Fruit fly (Drosophila melanogaster) Kc167 (cell line): ENCODE results near the gene CG17190.

Source experiments
- Myc ChIP-seq: fragments of >200 bp; optimal IDR thresholded peaks from 2 replicates; lab custom pipeline; 2017; ENCODE audit warnings: missing external identifiers
- Sin3A ChIP-seq: fragments of >200 bp; optimal IDR thresholded peaks from 2 replicates; lab custom pipeline; 2018; ENCODE audit warnings: missing external identifiers
- h ChIP-seq: fragments of >200 bp; optimal IDR thresholded peaks from 3 replicates; lab custom pipeline; 2018; ENCODE audit warnings: missing external identifiers
- insv ChIP-seq: fragments of >200 bp; optimal IDR thresholded peaks from 3 replicates; lab custom pipeline; 2018; ENCODE audit warnings: missing external identifiers
- psq ChIP-seq: fragments of >200 bp; optimal IDR thresholded peaks from 2 replicates; lab custom pipeline; 2017; ENCODE audit warnings: missing external identifiers
- ttk ChIP-seq: sonication (Bioruptor generic); optimal IDR thresholded peaks from 2 replicates; lab custom pipeline; 2017; ENCODE audit warnings: missing external identifiers

Gene CG17190

DNA sequence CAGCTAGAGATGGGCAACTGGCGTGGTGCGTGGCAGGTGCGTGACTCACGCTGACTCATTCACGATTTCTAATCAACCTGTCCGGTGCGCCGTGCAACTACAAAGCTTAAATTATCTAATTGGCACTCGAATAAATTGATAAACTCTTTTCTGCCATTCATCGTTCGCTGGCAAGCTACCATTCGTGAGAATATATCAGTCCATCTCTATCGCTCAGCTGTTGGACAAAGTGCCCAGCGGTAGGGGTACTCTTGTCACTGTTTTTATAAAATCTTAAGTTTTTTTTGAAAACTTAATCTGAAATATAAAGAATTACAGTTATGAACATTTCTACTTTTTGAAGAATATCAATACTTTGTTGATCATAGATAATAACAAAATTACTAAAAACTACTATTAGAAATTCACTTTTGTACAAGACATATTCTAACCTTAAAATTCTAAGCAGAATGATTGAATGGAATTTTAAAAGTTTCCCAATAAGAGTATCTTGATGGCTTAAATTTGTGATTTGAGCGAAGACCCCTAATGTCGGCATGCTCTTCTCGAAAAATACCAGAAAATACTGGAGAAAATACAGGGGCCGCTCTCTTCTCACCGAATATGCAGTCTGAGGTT, 8.0 kb upstream of the CG17190 start, which contains the start of the genes PIG-L and psidin:
PIG-L (minus strand) TSS at position 187 of the 618 bp plus-strand sequence.
psidin (plus strand) TSS at position 553 of the 618 bp plus-strand sequence.
- TF ChIP-seq ttk (no peak), h (lab: Kevin White, UChicago) (no peak), psq (lab: Kevin White, UChicago) (no peak), insv (lab: Kevin White, UChicago) (no peak), Myc (lab: Kevin White, UChicago) (no peak), Sin3A (lab: Kevin White, UChicago) (no peak)

DNA sequence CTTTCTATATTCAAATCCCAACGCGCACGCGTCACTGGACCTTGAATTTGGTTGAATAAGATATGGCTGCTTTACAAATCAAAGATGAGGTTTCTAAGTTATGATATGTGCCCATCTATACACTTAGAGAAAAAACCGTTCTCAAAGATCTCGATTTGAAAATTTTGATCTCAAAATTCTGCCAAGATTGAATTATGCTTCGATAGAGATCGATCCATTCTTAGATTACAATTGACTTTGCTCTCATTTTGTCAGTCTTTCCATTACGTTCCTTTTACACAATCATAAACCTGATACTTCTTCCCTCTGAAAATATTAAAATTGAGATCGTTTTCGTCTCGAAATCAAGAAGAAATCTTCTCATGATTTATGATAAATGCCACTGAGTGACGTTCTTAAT, 616 bp downstream of the CG17190 start:
- TF ChIP-seq ttk (no peak), Sin3A (lab: Kevin White, UChicago) (no peak), psq (lab: Kevin White, UChicago) (no peak), Myc (lab: Kevin White, UChicago) (no peak), h (lab: Kevin White, UChicago) (no peak), insv (lab: Kevin White, UChicago) (no peak)

- TF ChIP-seq insv (lab: Kevin White, UChicago) = no peak
Measured at dm6 chr3R:20010942-20011341, 2.4 kb downstream of the CG17190 start.

DNA sequence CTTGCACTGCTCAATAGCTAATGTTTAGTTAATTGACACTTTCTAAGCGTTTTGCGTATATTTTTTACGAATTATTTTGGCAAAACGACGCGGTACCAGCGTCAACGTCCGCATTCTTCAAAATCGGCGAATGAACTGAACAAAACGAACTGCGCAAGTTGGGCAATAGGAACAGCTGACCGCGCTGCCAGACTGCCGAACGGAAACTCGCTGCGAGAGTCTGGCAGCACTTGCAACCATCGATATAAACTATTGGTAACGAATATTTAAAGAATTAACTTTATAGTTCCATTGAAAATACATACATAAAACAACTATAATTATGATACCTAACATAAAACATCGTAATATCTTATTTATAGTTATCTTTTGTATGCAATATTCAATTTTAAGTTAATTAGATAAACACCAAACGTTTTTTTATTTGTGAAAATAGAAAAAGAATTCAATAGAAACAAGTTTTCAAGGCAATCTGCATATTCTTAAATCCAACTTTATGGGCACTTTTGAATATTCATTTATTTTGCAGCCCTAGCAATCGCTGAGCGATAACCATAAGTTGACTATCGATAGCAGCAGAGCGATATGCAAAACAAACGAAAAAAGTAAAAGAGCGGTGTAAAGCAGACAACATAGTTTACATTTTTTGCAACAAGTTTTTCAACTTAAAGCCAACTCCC, 4.8 kb downstream of the CG17190 start, which contains the start of the genes Hs6st and MED25:
Hs6st (minus strand) TSS at position 141 of the 680 bp plus-strand sequence.
MED25 (plus strand) TSS at position 576 of the 680 bp plus-strand sequence.
- TF ChIP-seq Myc (lab: Kevin White, UChicago) (no peak), Sin3A (lab: Kevin White, UChicago) (no peak), psq (lab: Kevin White, UChicago) (peak; percentile 91), insv (lab: Kevin White, UChicago) (no peak), ttk (no peak), h (lab: Kevin White, UChicago) (no peak)

DNA sequence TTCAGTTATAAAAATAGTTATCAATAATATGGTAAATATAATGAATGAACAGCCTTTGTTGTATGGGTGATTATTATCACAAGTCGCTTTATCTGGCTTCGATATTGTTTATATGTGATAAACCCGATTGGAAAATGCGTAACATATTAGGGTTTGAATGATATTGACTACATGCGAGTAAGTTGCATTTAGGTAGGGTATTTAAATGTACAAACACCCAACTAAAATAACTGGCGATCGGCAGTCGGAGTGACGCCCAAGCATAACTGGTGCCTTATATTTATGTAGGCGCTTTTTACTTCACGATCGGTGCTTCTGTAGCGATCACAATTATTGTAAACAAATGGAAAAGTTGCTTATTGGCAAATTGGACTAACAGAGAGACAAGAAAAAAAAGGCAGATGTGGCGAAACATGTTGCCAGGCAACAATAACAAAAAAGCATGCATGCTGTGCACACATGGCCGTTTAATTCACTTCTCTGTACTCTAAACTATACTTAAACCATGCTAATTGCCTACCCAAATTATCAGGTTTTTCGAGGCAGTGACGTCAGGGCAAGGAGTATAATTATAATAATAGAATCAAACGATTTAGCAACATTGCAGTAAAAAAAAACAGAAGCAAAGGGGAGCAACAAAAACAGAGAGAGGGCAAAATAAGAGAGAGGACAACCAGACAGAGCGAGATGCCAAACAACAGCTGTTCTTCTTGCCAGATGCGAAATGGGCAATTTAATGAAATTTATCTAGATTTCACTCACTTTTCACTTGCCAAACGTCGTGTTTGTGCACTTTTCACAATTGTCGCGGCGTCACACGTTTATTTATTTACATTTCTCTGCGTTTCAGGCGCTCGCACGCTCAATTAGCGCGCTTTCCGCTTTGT, 5.7 kb downstream of the CG17190 start:
- no peak for TF ChIP-seq Sin3A (lab: Kevin White, UChicago)
- no peak for TF ChIP-seq psq (lab: Kevin White, UChicago)
- no peak for TF ChIP-seq ttk
- no peak for TF ChIP-seq Myc (lab: Kevin White, UChicago)
- no peak for TF ChIP-seq h (lab: Kevin White, UChicago)
- no peak for TF ChIP-seq insv (lab: Kevin White, UChicago)

dm6 chr3R:20006617-20007016, 6.7 kb downstream of the CG17190 start:
- TF ChIP-seq h (lab: Kevin White, UChicago) (no peak), Myc (lab: Kevin White, UChicago) (no peak), ttk (no peak), Sin3A (lab: Kevin White, UChicago) (no peak), insv (lab: Kevin White, UChicago) (no peak)

dm6 chr3R:20004697-20005096, 8.6 kb downstream of the CG17190 start:
- TF ChIP-seq Sin3A (lab: Kevin White, UChicago) (no peak), psq (lab: Kevin White, UChicago) (no peak), ttk (no peak), Myc (lab: Kevin White, UChicago) (no peak), h (lab: Kevin White, UChicago) (no peak), insv (lab: Kevin White, UChicago) (no peak)

DNA sequence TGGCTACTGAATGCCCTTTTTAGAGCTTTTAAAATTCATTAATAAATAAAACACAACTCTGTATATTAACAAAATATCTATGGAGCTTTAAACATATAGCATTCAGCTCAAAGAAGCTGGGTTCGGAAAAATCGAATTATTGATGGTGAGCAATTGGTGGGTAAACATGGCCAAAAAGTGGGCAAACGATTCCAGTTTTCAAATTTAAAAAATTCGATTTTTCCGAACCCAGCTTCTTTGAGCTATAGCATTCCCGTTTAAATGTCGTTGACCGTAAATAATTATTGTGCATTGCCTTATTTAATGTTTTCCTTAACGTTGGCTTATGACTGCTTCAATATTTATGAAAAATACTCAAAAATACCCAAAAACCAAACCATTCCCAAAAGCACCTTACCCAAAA, 11.7 kb downstream of the CG17190 start:
- TF ChIP-seq Sin3A (lab: Kevin White, UChicago) (no peak), Myc (lab: Kevin White, UChicago) (no peak), insv (lab: Kevin White, UChicago) (no peak), h (lab: Kevin White, UChicago) (no peak), ttk (no peak), psq (lab: Kevin White, UChicago) (no peak)

- TF ChIP-seq Myc (lab: Kevin White, UChicago) = no peak
- no peak for TF ChIP-seq ttk
- TF ChIP-seq psq (lab: Kevin White, UChicago) = no peak
- no peak for TF ChIP-seq insv (lab: Kevin White, UChicago)
- TF ChIP-seq h (lab: Kevin White, UChicago) = no peak
- no peak for TF ChIP-seq Sin3A (lab: Kevin White, UChicago)
Measured at dm6 chr3R:19999474-19999873, 13.8 kb downstream of the CG17190 start.

dm6 chr3R:19998418-19998817, 14.9 kb downstream of the CG17190 start:
- TF ChIP-seq Sin3A (lab: Kevin White, UChicago) (no peak), ttk (no peak), insv (lab: Kevin White, UChicago) (no peak), psq (lab: Kevin White, UChicago) (no peak), Myc (lab: Kevin White, UChicago) (no peak), h (lab: Kevin White, UChicago) (no peak)

DNA sequence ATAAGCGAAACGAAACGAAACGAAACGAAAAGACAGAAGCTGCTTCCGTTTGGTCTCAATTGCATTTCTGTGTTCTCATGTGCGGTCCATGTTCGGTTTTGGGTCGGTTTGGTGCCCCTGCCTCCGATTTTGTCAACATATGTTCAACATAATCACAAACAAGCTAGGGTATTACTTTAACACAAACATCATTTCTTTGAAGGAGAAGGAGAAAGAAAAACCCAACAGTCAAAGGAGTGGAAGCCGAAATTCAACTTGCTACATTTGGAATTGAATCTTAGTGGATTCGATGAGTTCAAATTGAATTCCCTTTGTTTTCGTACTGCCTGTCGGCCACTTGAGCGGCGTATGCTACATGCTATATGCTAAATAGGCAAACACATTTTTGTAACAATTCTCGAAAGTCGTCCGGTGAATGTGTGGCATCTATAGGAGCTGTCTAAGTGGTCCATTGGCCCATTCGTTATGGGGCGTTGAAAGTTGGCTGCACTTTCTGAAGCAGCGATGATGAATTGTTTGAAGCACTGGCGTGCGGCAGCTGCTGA, 15.7 kb downstream of the CG17190 start:
- TF ChIP-seq insv (lab: Kevin White, UChicago) (no peak), h (lab: Kevin White, UChicago) (no peak), psq (lab: Kevin White, UChicago) (no peak), Myc (lab: Kevin White, UChicago) (no peak), ttk (no peak), Sin3A (lab: Kevin White, UChicago) (no peak)
